Worm (Caenorhabditis elegans) whole organism, L4 larva: Measurements from ENCODE around the gene T14B4.19.
A peak's percentile ranks its signal among the peaks of the same experiment; 100 is the strongest.

ENCODE experiments used
- F44E2.7 ChIP-seq: fragments of 200-800 bp; sonication (Bioruptor generic); IDR thresholded peaks from 2 replicates; pipeline ENCODE4 v2.1.2; 2022; ENCODE audit warnings: missing genetic modification characterization, missing compliant biosample characterization
- R02D3.7 ChIP-seq: fragments of 150-350 bp; sonication (generic microtip); optimal IDR thresholded peaks from 3 replicates; lab custom pipeline; 2014; ENCODE audit warnings: missing biosample characterization, missing genetic modification characterization
- T20F7.1 ChIP-seq: fragments of 200-800 bp; sonication (Bioruptor generic); optimal IDR thresholded peaks from 2 replicates; lab custom pipeline; 2018; ENCODE audit warnings: mild to moderate bottlenecking, missing genetic modification characterization, missing compliant biosample characterization
- T26A8.4 ChIP-seq: fragments of 200-800 bp; sonication (Bioruptor generic); IDR thresholded peaks from 2 replicates; pipeline ENCODE4 v1.3.6; 2022; ENCODE audit warnings: missing genetic modification characterization, missing compliant biosample characterization
- ceh-20 ChIP-seq: fragments of 200-800 bp; sonication (Bioruptor generic); IDR thresholded peaks from 2 replicates; pipeline ENCODE4 v1.3.6; 2022; ENCODE audit warnings: missing genetic modification reagents, missing genetic modification characterization, missing compliant biosample characterization
- ceh-32 ChIP-seq: sonication (generic microtip); optimal IDR thresholded peaks from 2 replicates; lab custom pipeline; 2016; ENCODE audit warnings: mild to moderate bottlenecking, missing genetic modification characterization, missing compliant biosample characterization; ENCODE audit not compliant: poor library complexity
- ceh-44 ChIP-seq: fragments of 200-800 bp; sonication (Bioruptor generic); IDR thresholded peaks from 2 replicates; pipeline ENCODE4 v1.3.6; 2022; ENCODE audit warnings: missing genetic modification reagents, missing genetic modification characterization, missing compliant biosample characterization
- ceh-62 ChIP-seq: sonication (generic microtip); optimal IDR thresholded peaks from 2 replicates; lab custom pipeline; 2017; ENCODE audit warnings: missing biosample characterization, missing genetic modification characterization
- ceh-82 ChIP-seq: sonication (generic microtip); optimal IDR thresholded peaks from 2 replicates; lab custom pipeline; 2017; ENCODE audit warnings: missing biosample characterization, missing genetic modification characterization
- daf-19 ChIP-seq: fragments of 200-800 bp; sonication (Bioruptor generic); conservative IDR thresholded peaks from 2 replicates; pipeline ENCODE4 v1.3.6; 2022; ENCODE audit warnings: missing genetic modification characterization, missing compliant biosample characterization
- dmd-6 ChIP-seq: fragments of 200-800 bp; sonication (Bioruptor generic); IDR thresholded peaks from 2 replicates; pipeline ENCODE4 v1.3.6; 2022; ENCODE audit warnings: missing genetic modification reagents, missing genetic modification characterization, missing compliant biosample characterization
- dpl-1 ChIP-seq: fragments of 150-350 bp; optimal IDR thresholded peaks from 2 replicates; lab custom pipeline; 2014; ENCODE audit warnings: missing biosample characterization, missing genetic modification reagents, missing genetic modification characterization
- dve-1 ChIP-seq: sonication (generic microtip); optimal IDR thresholded peaks from 2 replicates; lab custom pipeline; 2017; ENCODE audit warnings: antibody characterized with exemption, mild to moderate bottlenecking, missing genetic modification characterization, missing compliant biosample characterization; ENCODE audit not compliant: insufficient read depth
- egl-43 ChIP-seq: fragments of 200-800 bp; sonication (Bioruptor generic); IDR thresholded peaks from 2 replicates; pipeline ENCODE4 v1.3.6; 2022; ENCODE audit warnings: missing genetic modification reagents, missing genetic modification characterization, missing compliant biosample characterization
- gei-8 ChIP-seq: fragments of 200-800 bp; sonication (Bioruptor generic); optimal IDR thresholded peaks from 2 replicates; lab custom pipeline; 2018; ENCODE audit warnings: mild to moderate bottlenecking, missing genetic modification characterization, missing compliant biosample characterization
- hif-1 ChIP-seq, 2 experiments: sonication (generic microtip); optimal IDR thresholded peaks; 2 replicates each; lab custom pipeline; 2016 to 2017; ENCODE audit warnings: missing compliant biosample characterization in 2 of 2, missing genetic modification characterization in 2 of 2, missing genetic modification reagents in 2 of 2, missing genotype in 2 of 2, mild to moderate bottlenecking in 1 of 2
- hlh-30 ChIP-seq: sonication (generic microtip); optimal IDR thresholded peaks from 2 replicates; lab custom pipeline; 2017; ENCODE audit warnings: antibody characterized with exemption, mild to moderate bottlenecking, missing genetic modification characterization, missing compliant biosample characterization; ENCODE audit not compliant: insufficient read depth
- hmg-1.1 ChIP-seq: fragments of 200-800 bp; sonication (Bioruptor generic); IDR thresholded peaks from 2 replicates; pipeline ENCODE4 v1.3.6; 2022; ENCODE audit warnings: missing genetic modification reagents, missing genetic modification characterization, missing compliant biosample characterization
- lin-13 ChIP-seq: fragments of 150-350 bp; optimal IDR thresholded peaks from 2 replicates; lab custom pipeline; 2014; ENCODE audit warnings: missing biosample characterization, missing genetic modification reagents, missing genetic modification characterization
- lin-15B ChIP-seq: fragments of 150-350 bp; sonication (generic microtip); optimal IDR thresholded peaks from 3 replicates; lab custom pipeline; 2014; ENCODE audit warnings: missing biosample characterization, missing genetic modification characterization
- lin-38 ChIP-seq: fragments of 200-800 bp; sonication (Bioruptor generic); IDR thresholded peaks from 2 replicates; pipeline ENCODE4 v1.3.6; 2022; ENCODE audit warnings: missing genetic modification reagents, missing genetic modification characterization, missing compliant biosample characterization
- lir-3 ChIP-seq: sonication (generic microtip); optimal IDR thresholded peaks from 2 replicates; lab custom pipeline; 2016; ENCODE audit warnings: mild to moderate bottlenecking, missing genetic modification characterization, missing compliant biosample characterization
- lsy-2 ChIP-seq, 2 experiments: fragments of 150-350 bp in 1 of 2; sonication (generic microtip) in 1 of 2; optimal IDR thresholded peaks; 2 replicates each; lab custom pipeline; 2014 to 2017; ENCODE audit warnings: missing biosample characterization in 2 of 2, missing genetic modification characterization in 2 of 2
- mep-1 ChIP-seq: fragments of 150-350 bp; sonication (generic microtip); optimal IDR thresholded peaks from 3 replicates; lab custom pipeline; 2014; ENCODE audit warnings: missing biosample characterization, missing genetic modification characterization
- mes-2 ChIP-seq: sonication (generic microtip); optimal IDR thresholded peaks from 2 replicates; lab custom pipeline; 2016; ENCODE audit warnings: missing genotype, mild to moderate bottlenecking, missing genetic modification characterization, missing compliant biosample characterization; ENCODE audit not compliant: poor library complexity, severe bottlenecking
- mxl-2 ChIP-seq: fragments of 200-800 bp; sonication (Bioruptor generic); conservative IDR thresholded peaks from 2 replicates; pipeline ENCODE4 v1.3.6; 2022; ENCODE audit warnings: missing genetic modification reagents, missing genetic modification characterization, missing compliant biosample characterization
- nhr-10 ChIP-seq: fragments of 150-350 bp; optimal IDR thresholded peaks from 2 replicates; lab custom pipeline; 2014; ENCODE audit warnings: missing biosample characterization, missing genetic modification characterization
- nhr-102 ChIP-seq: sonication (generic microtip); optimal IDR thresholded peaks from 2 replicates; lab custom pipeline; 2016; ENCODE audit warnings: mild to moderate bottlenecking, missing genetic modification characterization, moderate library complexity, missing compliant biosample characterization
- nhr-11 ChIP-seq: fragments of 150-350 bp; optimal IDR thresholded peaks from 2 replicates; lab custom pipeline; 2014; ENCODE audit warnings: missing biosample characterization, missing genetic modification characterization
- nhr-25 ChIP-seq: sonication (generic microtip); optimal IDR thresholded peaks from 2 replicates; lab custom pipeline; 2017; ENCODE audit warnings: missing genetic modification characterization, mild to moderate bottlenecking, missing compliant biosample characterization, antibody characterized with exemption, moderate library complexity, borderline replicate concordance; ENCODE audit not compliant: insufficient read depth
- nhr-28 ChIP-seq: fragments of 150-350 bp; optimal IDR thresholded peaks from 2 replicates; lab custom pipeline; 2014; ENCODE audit warnings: missing biosample characterization, missing genetic modification characterization
- nhr-6 ChIP-seq: fragments of 150-350 bp; optimal IDR thresholded peaks from 2 replicates; lab custom pipeline; 2014; ENCODE audit warnings: missing biosample characterization, missing genetic modification characterization
- nhr-77 ChIP-seq: fragments of 150-350 bp; optimal IDR thresholded peaks from 2 replicates; lab custom pipeline; 2014; ENCODE audit warnings: missing biosample characterization, missing genetic modification characterization
- pha-4 ChIP-seq, 2 experiments: fragments of 150-350 bp in 1 of 2; fragments of 200-800 bp in 1 of 2; sonication (Bioruptor generic) in 1 of 2; IDR thresholded peaks in 1 of 2; optimal IDR thresholded peaks in 1 of 2; 2 replicates each; pipeline versions ENCODE4 v1.3.6 to Lab custom; 2014 to 2022; ENCODE audit warnings: missing genetic modification characterization in 2 of 2, missing genetic modification reagents in 2 of 2, missing biosample characterization in 1 of 2, missing compliant biosample characterization in 1 of 2
- php-3 ChIP-seq: fragments of 200-800 bp; sonication (Bioruptor generic); IDR thresholded peaks from 2 replicates; pipeline ENCODE4 v1.3.6; 2022; ENCODE audit warnings: missing genetic modification reagents, missing genetic modification characterization, missing compliant biosample characterization
- pqm-1 ChIP-seq: sonication (generic microtip); optimal IDR thresholded peaks from 2 replicates; lab custom pipeline; 2017; ENCODE audit warnings: missing biosample characterization, missing genetic modification characterization
- rbr-2 ChIP-seq: sonication (generic microtip); optimal IDR thresholded peaks from 2 replicates; lab custom pipeline; 2016; ENCODE audit warnings: missing genotype, missing genetic modification characterization, missing compliant biosample characterization
- skn-1 ChIP-seq: fragments of 150-350 bp; optimal IDR thresholded peaks from 2 replicates; lab custom pipeline; 2014; ENCODE audit warnings: missing biosample characterization, missing genetic modification characterization
- snpc-1.2 ChIP-seq: fragments of 200-800 bp; sonication (Bioruptor generic); IDR thresholded peaks from 2 replicates; pipeline ENCODE4 v1.3.6; 2022; ENCODE audit warnings: missing genetic modification reagents, missing genetic modification characterization, missing compliant biosample characterization
- spr-1 ChIP-seq: sonication (generic microtip); optimal IDR thresholded peaks from 2 replicates; lab custom pipeline; 2016; ENCODE audit warnings: mild to moderate bottlenecking, missing genetic modification characterization, missing compliant biosample characterization
- unc-130 ChIP-seq: sonication (generic microtip); optimal IDR thresholded peaks from 2 replicates; lab custom pipeline; 2016; ENCODE audit warnings: missing genetic modification reagents, missing genetic modification characterization, missing compliant biosample characterization
- zip-2 ChIP-seq: fragments of 150-350 bp; optimal IDR thresholded peaks from 2 replicates; lab custom pipeline; 2014; ENCODE audit warnings: missing biosample characterization, missing genetic modification characterization
- ztf-7 ChIP-seq: fragments of 150-350 bp; optimal IDR thresholded peaks from 2 replicates; lab custom pipeline; 2014; ENCODE audit warnings: missing biosample characterization, missing genetic modification characterization

The T14B4.19 gene

DNA sequence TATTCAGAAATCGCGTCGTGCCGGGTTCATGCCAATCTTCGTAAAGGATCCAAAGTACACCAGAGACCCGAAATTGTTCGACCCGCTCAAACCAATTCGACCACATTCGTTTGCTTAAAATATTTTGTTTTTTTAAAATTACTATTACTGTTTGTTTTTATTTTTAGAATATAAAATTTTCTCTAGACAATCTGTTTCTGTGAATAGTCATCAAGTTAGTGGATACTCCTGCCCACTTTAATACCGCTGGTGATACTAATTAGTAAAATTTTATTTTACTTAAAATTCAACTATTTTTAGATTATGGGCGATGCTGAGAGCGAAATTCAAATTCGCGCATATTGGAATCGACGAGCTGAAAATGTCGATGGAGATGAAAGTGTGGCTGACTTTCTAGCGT, 23.9 kb upstream of the T14B4.19 start, which contains the start of gene T14B4.1:
TSS of gene T14B4.1 (plus strand) at position 301 of the 400 bp plus-strand sequence.
- no peak for TF ChIP-seq ceh-20
- TF ChIP-seq ceh-32 (tag; lab: Kevin White, UChicago) = no peak
- TF ChIP-seq dmd-6 (GFP tag; lab: Robert Waterston, UW) = no peak
- no peak for TF ChIP-seq php-3 (GFP tag; lab: Robert Waterston, UW)
- no peak for TF ChIP-seq dpl-1
- no peak for TF ChIP-seq daf-19 (GFP tag; lab: Robert Waterston, UW)

DNA sequence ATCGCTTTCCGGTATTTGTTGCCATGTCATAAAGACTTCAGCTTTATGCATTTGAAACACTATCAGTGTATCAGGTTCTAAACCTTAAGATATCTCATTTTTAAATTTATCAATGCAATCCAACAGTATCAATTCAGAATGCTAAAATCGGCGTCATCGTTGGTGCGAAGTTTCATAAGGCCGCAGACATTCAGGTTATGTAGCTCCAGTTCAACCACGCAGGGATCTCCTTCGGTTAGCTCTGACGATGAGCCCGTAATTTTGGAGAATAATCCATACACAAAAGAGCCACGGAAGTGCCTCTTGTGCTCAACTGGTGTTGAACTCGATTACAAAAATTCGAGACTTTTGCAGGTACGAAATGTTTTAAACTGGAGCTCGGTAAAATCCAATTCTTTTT, 23.3 kb upstream of the T14B4.19 start, which contains the start of gene mrps-18.C:
TSS of gene mrps-18.C (plus strand) at position 138 of the 400 bp plus-strand sequence.
- TF ChIP-seq lin-38 (GFP tag; lab: Robert Waterston, UW) = peak; percentile 53
- no peak for TF ChIP-seq unc-130

DNA sequence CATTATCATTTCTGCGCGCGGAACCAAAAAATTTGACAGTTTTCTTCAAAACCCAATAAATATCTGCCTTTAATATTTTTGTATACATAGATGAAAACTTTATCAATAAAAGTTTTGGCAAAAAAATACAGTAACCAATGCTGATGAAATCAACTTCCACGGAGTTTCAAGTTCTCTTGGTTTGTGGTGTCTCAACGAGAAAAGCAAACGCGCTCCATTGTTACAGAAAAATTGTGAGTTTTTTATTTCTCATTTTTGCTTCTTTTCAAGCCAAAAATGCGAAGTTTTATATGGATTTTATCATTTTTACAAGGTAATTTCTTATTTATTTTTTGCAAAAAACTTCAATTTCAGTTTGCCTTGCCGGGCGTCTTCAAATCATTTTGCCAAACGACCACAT, 21.9 kb upstream of the T14B4.19 start, which contains the start of gene T14B4.3:
TSS of gene T14B4.3 (plus strand) at position 264 of the 400 bp plus-strand sequence.
- TF ChIP-seq F44E2.7 (GFP tag; lab: Robert Waterston, UW) (no peak), ceh-82 (tag; lab: Kevin White, UChicago) (no peak), nhr-77 (peak; percentile 77), mes-2 (tag; lab: Kevin White, UChicago) (peak; percentile 94), R02D3.7 (tag; lab: Kevin White, UChicago) (no peak), spr-1 (tag; lab: Kevin White, UChicago) (no peak), gei-8 (GFP tag; lab: Kevin White, UChicago) (no peak), hif-1 (tag; optimal IDR thresholded peaks at IDR 0.05; lab: Kevin White, UChicago) (peak in 1 of 2 experiments; percentile 77), T20F7.1 (GFP tag; lab: Kevin White, UChicago) (peak; percentile 74), ceh-20 (no peak), lin-13 (GFP tag; lab: Kevin White, UChicago) (peak; percentile 14), dpl-1 (peak; percentile 61), daf-19 (GFP tag; lab: Robert Waterston, UW) (no peak), nhr-6 (tag; lab: Kevin White, UChicago) (peak; percentile 75), skn-1 (no peak), mep-1 (tag; lab: Kevin White, UChicago) (peak; percentile 73), snpc-1.2 (GFP tag; lab: Robert Waterston, UW) (no peak), rbr-2 (tag; lab: Kevin White, UChicago) (peak; percentile 51), lsy-2 (tag; optimal IDR thresholded peaks at IDR 0.05; lab: Kevin White, UChicago) (peak in 1 of 2 experiments; percentile 88), hlh-30 (tag; lab: Kevin White, UChicago) (peak; percentile 30), nhr-11 (peak; percentile 45), dve-1 (tag; lab: Kevin White, UChicago) (peak; percentile 61), lin-38 (GFP tag; lab: Robert Waterston, UW) (peak; percentile 97), nhr-28 (tag; lab: Kevin White, UChicago) (peak; percentile 59), pha-4 (GFP tag; IDR thresholded peaks at IDR 0.05; lab: Robert Waterston, UW) (no peak), pha-4 (tag; optimal IDR thresholded peaks at IDR 0.05; lab: Kevin White, UChicago) (peak; percentile 51), hmg-1.1 (GFP tag; lab: Robert Waterston, UW) (peak; percentile 26; the same call in 1 of the 2 replicates), unc-130 (peak; percentile 76), ztf-7 (tag; lab: Kevin White, UChicago) (no peak), ceh-44 (GFP tag; lab: Robert Waterston, UW) (0 out of 2 replicates have a peak, but pooled peaks have one; percentile 27), lin-15B (no peak)

DNA sequence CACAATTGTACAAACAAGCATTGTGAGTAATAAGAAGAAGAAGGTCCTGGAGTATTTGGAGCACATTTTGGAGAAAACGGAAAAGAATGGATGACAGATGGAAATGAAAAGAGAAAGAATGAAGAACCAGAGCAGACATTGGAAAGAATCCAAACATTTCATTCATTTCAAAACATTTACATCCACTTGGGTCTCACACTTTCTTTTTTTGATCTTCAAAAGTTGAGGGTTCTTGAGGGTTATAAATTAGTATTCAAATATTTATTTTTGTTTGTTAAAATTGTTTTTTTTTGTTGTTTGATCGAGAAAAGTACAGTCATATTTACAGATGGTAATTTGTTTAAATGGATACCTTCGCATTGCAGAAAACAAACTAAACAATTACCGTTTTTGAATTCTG, 21.0 kb upstream of the T14B4.19 start, which contains the start of gene T14B4.9:
TSS of gene T14B4.9 (minus strand) at position 101 of the 400 bp plus-strand sequence.
- TF ChIP-seq nhr-10 (no peak), zip-2 (tag; lab: Kevin White, UChicago) (no peak), lir-3 (tag; lab: Kevin White, UChicago) (no peak), spr-1 (tag; lab: Kevin White, UChicago) (no peak), nhr-25 (tag; lab: Kevin White, UChicago) (no peak), pqm-1 (no peak), nhr-102 (tag; lab: Kevin White, UChicago) (no peak), egl-43 (no peak), mep-1 (tag; lab: Kevin White, UChicago) (no peak), ceh-62 (no peak), mxl-2 (GFP tag; lab: Robert Waterston, UW) (no peak), T26A8.4 (GFP tag; lab: Robert Waterston, UW) (no peak), ceh-20 (no peak)
